Worm (Caenorhabditis elegans) whole organism, L1 larva: ENCODE results near the gene ccep-135.

Source experiments
- blmp-1 ChIP-seq: fragments of 150-350 bp; optimal IDR thresholded peaks from 2 replicates; lab custom pipeline; 2014; ENCODE audit warnings: missing biosample characterization, missing genetic modification characterization
- nhr-90 ChIP-seq: sonication (generic microtip); optimal IDR thresholded peaks from 2 replicates; lab custom pipeline; 2016; ENCODE audit warnings: mild to moderate bottlenecking, missing genetic modification characterization, missing compliant biosample characterization; ENCODE audit not compliant: poor library complexity
- unc-130 ChIP-seq: fragments of 150-350 bp; optimal IDR thresholded peaks from 2 replicates; lab custom pipeline; 2017; ENCODE audit warnings: missing biosample characterization, missing genetic modification characterization, inconsistent platforms

- TF ChIP-seq nhr-90 (tag; lab: Kevin White, UChicago) (no peak), blmp-1 (tag; lab: Kevin White, UChicago) (no peak), unc-130 (tag; lab: Kevin White, UChicago) (no peak)
These were observed 28.1 kb upstream of the ccep-135 start for ce11 chrIII:3063565-3063964.
